Fruit fly (Drosophila melanogaster): Measurements from ENCODE around the gene CG3557.
A peak's percentile ranks its signal among the peaks of the same experiment; 100 is the strongest.

Gene CG3557

dm6 chr2L:2364200-2364754 lies 21.3 kb downstream of the CG3557 start (continued):
- TF ChIP-seq CG10274 (GFP tag; optimal IDR thresholded peaks at IDR 0.05) (no peak), Eip74EF (GFP tag; optimal IDR thresholded peaks at IDR 0.05) (no peak), Opbp (GFP tag; IDR thresholded peaks at IDR 0.05; ENCODE audit: partially characterized antibody) (peak; percentile 64; the same call in 1 of the 3 replicates), B-H1 (GFP tag; IDR thresholded peaks at IDR 0.05) (no peak), bbx (GFP tag; IDR thresholded peaks at IDR 0.05; ENCODE audit: partially characterized antibody) (peak; percentile 72), MESR4 (GFP tag; optimal IDR thresholded peaks at IDR 0.05) (peak; percentile 88), CG6765 (GFP tag; optimal IDR thresholded peaks at IDR 0.05) (no peak), Hr3 (GFP tag; optimal IDR thresholded peaks at IDR 0.05) (no peak), CG1832 (GFP tag; optimal IDR thresholded peaks at IDR 0.05) (peak; percentile 95), stwl (tag; optimal IDR thresholded peaks at IDR 0.05) (no peak), CG3163 (GFP tag; optimal IDR thresholded peaks at IDR 0.05) (peak; percentile 1), cas (GFP tag; IDR thresholded peaks at IDR 0.05) (no peak), Mes4 (GFP tag; optimal IDR thresholded peaks at IDR 0.05) (no peak), Blimp-1 (GFP tag; optimal IDR thresholded peaks at IDR 0.05) (no peak), Gug (GFP tag; IDR thresholded peaks at IDR 0.05) (no peak), CG7745 (tag; optimal IDR thresholded peaks at IDR 0.05) (peak; percentile 88), CG34376 (GFP tag; optimal IDR thresholded peaks at IDR 0.05) (no peak), MBD-R2 (GFP tag; IDR thresholded peaks at IDR 0.05) (peak; percentile 15; the same call in 1 of the 2 replicates), hb (GFP tag; IDR thresholded peaks at IDR 0.05; ENCODE audit: partially characterized antibody) (peak; percentile 63; the same call in 1 of the 3 replicates), Optix (GFP tag; IDR thresholded peaks at IDR 0.05) (no peak), lab (GFP tag; optimal IDR thresholded peaks at IDR 0.05) (peak; percentile 35), klu (GFP tag; IDR thresholded peaks at IDR 0.05) (no peak), salm (tag; optimal IDR thresholded peaks at IDR 0.05) (no peak), CG14014 (GFP tag; IDR thresholded peaks at IDR 0.05) (0 out of 2 replicates have a peak, but pooled peaks have one; percentile 13), CG12219 (GFP tag; optimal IDR thresholded peaks at IDR 0.05) (no peak), CG4707 (GFP tag; optimal IDR thresholded peaks at IDR 0.05) (peak; percentile 95), Atf6 (GFP tag; IDR thresholded peaks at IDR 0.05) (no peak), row (GFP tag; IDR thresholded peaks at IDR 0.05) (peak; percentile 82), CG12104 (GFP tag; optimal IDR thresholded peaks at IDR 0.05) (no peak), CG34422 (GFP tag; IDR thresholded peaks at IDR 0.05) (peak; percentile 34; the same call in 1 of the 3 replicates), E2f2 (GFP tag; IDR thresholded peaks at IDR 0.05) (no peak), nerfin-2 (GFP tag; IDR thresholded peaks at IDR 0.05; ENCODE audit: partially characterized antibody) (peak; percentile 47), croc (GFP tag; conservative IDR thresholded peaks at IDR 0.05) (0 out of 3 replicates have a peak, but pooled peaks have one; percentile 3), CG32532 (GFP tag; IDR thresholded peaks at IDR 0.05) (peak; percentile 45; the same call in 1 of the 2 replicates), CG12236 (GFP tag; optimal IDR thresholded peaks at IDR 0.05) (no peak), CG17829 (tag; optimal IDR thresholded peaks at IDR 0.05) (no peak), C15 (GFP tag; IDR thresholded peaks at IDR 0.05) (no peak), Nf-YC (tag; optimal IDR thresholded peaks at IDR 0.05) (peak; percentile 14), HLHmδ (GFP tag; optimal IDR thresholded peaks at IDR 0.05) (no peak), sr (GFP tag; IDR thresholded peaks at IDR 0.05) (peak; percentile 39; the same call in 1 of the 3 replicates), GATAe (GFP tag; conservative IDR thresholded peaks at IDR 0.05) (0 out of 2 replicates have a peak, but pooled peaks have one; percentile 15), tgo (GFP tag; IDR thresholded peaks at IDR 0.05) (no peak), Kr (GFP tag; optimal IDR thresholded peaks at IDR 0.05) (no peak), gt (GFP tag; IDR thresholded peaks at IDR 0.05) (no peak), chm (GFP tag; IDR thresholded peaks at IDR 0.05) (0 out of 2 replicates have a peak, but pooled peaks have one; percentile 9), sens (GFP tag) (peak; percentile 20), ato (GFP tag; IDR thresholded peaks at IDR 0.05; ENCODE audit: partially characterized antibody) (0 out of 2 replicates have a peak, but pooled peaks have one; percentile 20), ken (GFP tag; IDR thresholded peaks at IDR 0.05) (peak; percentile 53; the same call in 1 of the 3 replicates), CG6654 (GFP tag; optimal IDR thresholded peaks at IDR 0.05) (no peak)

All from whole organism, embryonic.